Worm (Caenorhabditis elegans) whole organism, early embryonic: ENCODE measurements around the gene ash-2.

Experiments
- ama-1 ChIP-seq: fragments of 150-350 bp; optimal IDR thresholded peaks from 2 replicates; lab custom pipeline; 2014
- ceh-36 ChIP-seq: sonication (generic microtip); optimal IDR thresholded peaks from 2 replicates; lab custom pipeline; 2016; ENCODE audit warnings: missing genetic modification characterization, inconsistent platforms, missing compliant biosample characterization
- ets-7 ChIP-seq: sonication (generic microtip); optimal IDR thresholded peaks from 2 replicates; lab custom pipeline; 2016; ENCODE audit warnings: missing genotype, missing genetic modification characterization, missing compliant biosample characterization
- flt-1 ChIP-seq: fragments of 200-800 bp; sonication (Bioruptor generic); IDR thresholded peaks from 2 replicates; pipeline ENCODE4 v1.3.6; 2022; ENCODE audit warnings: missing genetic modification characterization, missing compliant biosample characterization
- hmbx-1 ChIP-seq: sonication (generic microtip); optimal IDR thresholded peaks from 2 replicates; lab custom pipeline; 2016; ENCODE audit warnings: mild to moderate bottlenecking, missing genetic modification characterization, missing compliant biosample characterization
- sea-1 ChIP-seq: fragments of 200-800 bp; sonication (Bioruptor generic); conservative IDR thresholded peaks from 2 replicates; pipeline ENCODE4 v1.3.6; 2022; ENCODE audit warnings: missing genetic modification characterization, missing compliant biosample characterization
- tbx-11 ChIP-seq: fragments of 200-800 bp; sonication (Bioruptor generic); IDR thresholded peaks from 2 replicates; pipeline ENCODE4 v1.3.6; 2022; ENCODE audit warnings: missing genetic modification characterization, missing compliant biosample characterization
- tra-4 ChIP-seq: sonication (generic microtip); optimal IDR thresholded peaks from 2 replicates; lab custom pipeline; 2017; ENCODE audit warnings: missing genetic modification characterization, missing compliant biosample characterization

DNA sequence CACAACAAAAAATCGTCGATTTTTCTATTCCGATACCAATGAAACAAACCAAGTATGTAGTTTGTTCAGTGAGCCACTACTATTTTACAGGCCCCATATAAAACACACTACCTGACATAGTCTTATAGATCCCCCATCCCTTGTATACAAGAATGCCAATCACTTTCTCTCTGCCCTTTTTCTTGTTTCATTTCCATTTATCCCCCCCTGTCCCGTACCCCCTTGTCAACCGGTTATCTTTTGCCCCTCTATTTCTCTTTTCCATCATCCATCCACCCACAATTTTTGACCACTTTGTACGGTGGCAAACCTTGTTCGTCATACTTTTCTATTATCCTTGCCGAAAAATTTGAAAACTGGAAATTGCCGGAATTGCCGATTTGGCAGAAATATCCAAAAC is 26.7 kb upstream of the ash-2 start:
- TF ChIP-seq ets-7 (tag; lab: Kevin White, UChicago) (no peak), tbx-11 (GFP tag; lab: Robert Waterston, UW) (no peak), ama-1 (lab: Kevin White, UChicago) (no peak), sea-1 (GFP tag; lab: Robert Waterston, UW) (no peak), ceh-36 (tag; lab: Kevin White, UChicago) (no peak), flt-1 (GFP tag; lab: Robert Waterston, UW) (no peak), tra-4 (tag; lab: Kevin White, UChicago) (no peak), hmbx-1 (tag; lab: Kevin White, UChicago) (no peak)
